Fruit fly (Drosophila melanogaster) whole organism, embryonic: Measurements from ENCODE around the gene rasp.
A peak's percentile ranks its signal among the peaks of the same experiment; 100 is the strongest.

ENCODE experiments used
- Ada2b ChIP-seq: fragments of 200-800 bp; sonication (Bioruptor generic); IDR thresholded peaks from 2 replicates; pipeline ENCODE4 v1.3.6; 2022; ENCODE audit warnings: missing biosample characterization, missing genetic modification characterization
- CG10366 ChIP-seq: fragments of 200-800 bp; sonication (Bioruptor generic); IDR thresholded peaks from 2 replicates; pipeline ENCODE4 v1.3.6; 2022; ENCODE audit warnings: missing biosample characterization, missing genetic modification characterization
- CG10431 ChIP-seq: fragments of 200-800 bp; sonication (Bioruptor generic); optimal IDR thresholded peaks from 3 replicates; lab custom pipeline; 2018; ENCODE audit warnings: missing biosample characterization, mild to moderate bottlenecking, missing genetic modification characterization
- CG12659 ChIP-seq: fragments of 200-800 bp; sonication (Bioruptor generic); optimal IDR thresholded peaks from 3 replicates; lab custom pipeline; 2017; ENCODE audit warnings: mild to moderate bottlenecking, missing biosample characterization, missing genetic modification reagents, missing genetic modification characterization
- CG13424 ChIP-seq: fragments of 200-800 bp; sonication (Bioruptor generic); optimal IDR thresholded peaks from 2 replicates; lab custom pipeline; 2019; ENCODE audit warnings: missing biosample characterization, mild to moderate bottlenecking, missing genetic modification characterization, moderate library complexity
- CG13894 ChIP-seq: fragments of 200-800 bp; sonication (Bioruptor generic); optimal IDR thresholded peaks from 3 replicates; lab custom pipeline; 2018; ENCODE audit warnings: missing biosample characterization, mild to moderate bottlenecking, missing genetic modification characterization, moderate library complexity
- CG14441 ChIP-seq: fragments of 200-800 bp; sonication (Bioruptor generic); IDR thresholded peaks from 2 replicates; pipeline ENCODE4 v1.3.6; 2022; ENCODE audit warnings: missing biosample characterization, missing genetic modification characterization
- CG15011 ChIP-seq: fragments of 200-800 bp; sonication (Bioruptor generic); optimal IDR thresholded peaks from 3 replicates; lab custom pipeline; 2018; ENCODE audit warnings: missing biosample characterization, mild to moderate bottlenecking, missing genetic modification characterization
- CG15073 ChIP-seq: fragments of 200-800 bp; sonication (Bioruptor generic); optimal IDR thresholded peaks from 2 replicates; lab custom pipeline; 2016; ENCODE audit warnings: missing biosample characterization, missing genetic modification characterization
- CG16863 ChIP-seq: fragments of 200-800 bp; sonication (Bioruptor generic); optimal IDR thresholded peaks from 3 replicates; lab custom pipeline; 2016; ENCODE audit warnings: missing biosample characterization, missing genetic modification characterization
- CG17361 ChIP-seq: fragments of 200-800 bp; sonication (Bioruptor generic); IDR thresholded peaks from 3 replicates; pipeline ENCODE4 v1.3.6; 2022; ENCODE audit warnings: missing biosample characterization, missing genetic modification characterization
- CG17612 ChIP-seq: fragments of 200-800 bp; sonication (Bioruptor generic); IDR thresholded peaks from 2 replicates; pipeline ENCODE4 v1.3.6; 2022; ENCODE audit warnings: missing biosample characterization, missing genetic modification characterization
- CG17802 ChIP-seq: fragments of 200-800 bp; sonication (Bioruptor generic); optimal IDR thresholded peaks from 2 replicates; lab custom pipeline; 2018; ENCODE audit warnings: missing biosample characterization, mild to moderate bottlenecking, missing genetic modification characterization, moderate library complexity
- CG17829 ChIP-seq: fragments of 200-800 bp; optimal IDR thresholded peaks from 2 replicates; lab custom pipeline; 2019; ENCODE audit warnings: missing biosample characterization, mild to moderate bottlenecking, missing genetic modification characterization, moderate library complexity
- CG2129 ChIP-seq: fragments of 200-800 bp; sonication (Bioruptor generic); IDR thresholded peaks from 2 replicates; pipeline ENCODE4 v1.3.6; 2022; ENCODE audit warnings: missing biosample characterization, missing genetic modification characterization; ENCODE audit not compliant: partially characterized antibody
- CG30403 ChIP-seq: fragments of 200-800 bp; sonication (Bioruptor generic); optimal IDR thresholded peaks from 3 replicates; lab custom pipeline; 2016; ENCODE audit warnings: missing biosample characterization, missing genetic modification characterization
- CG4282 ChIP-seq: fragments of 200-800 bp; sonication (Bioruptor generic); optimal IDR thresholded peaks from 2 replicates; lab custom pipeline; 2016; ENCODE audit warnings: missing biosample characterization, missing genetic modification characterization
- CG4404 ChIP-seq: fragments of 200-800 bp; sonication (Bioruptor generic); IDR thresholded peaks from 2 replicates; pipeline ENCODE4 v1.3.6; 2022; ENCODE audit warnings: missing biosample characterization, missing genetic modification characterization
- CG4854 ChIP-seq: fragments of 200-800 bp; sonication (Bioruptor generic); optimal IDR thresholded peaks from 2 replicates; lab custom pipeline; 2016; ENCODE audit warnings: missing biosample characterization, missing genetic modification characterization, inconsistent platforms
- CG5953 ChIP-seq: fragments of 200-800 bp; sonication (Bioruptor generic); IDR thresholded peaks from 2 replicates; pipeline ENCODE4 v1.3.6; 2022; ENCODE audit warnings: missing biosample characterization, missing genetic modification characterization
- CG6175 ChIP-seq: fragments of 200-800 bp; sonication (Bioruptor generic); IDR thresholded peaks from 3 replicates; pipeline ENCODE4 v1.3.6; 2022; ENCODE audit warnings: missing biosample characterization, missing genetic modification characterization
- CG6254 ChIP-seq: fragments of 200-800 bp; sonication (Bioruptor generic); optimal IDR thresholded peaks from 3 replicates; lab custom pipeline; 2017; ENCODE audit warnings: mild to moderate bottlenecking, missing biosample characterization, missing genetic modification reagents, missing genetic modification characterization
- CG6791 ChIP-seq: fragments of 200-800 bp; sonication (Bioruptor generic); IDR thresholded peaks from 3 replicates; pipeline ENCODE4 v1.3.6; 2022; ENCODE audit warnings: missing biosample characterization, missing genetic modification characterization; ENCODE audit not compliant: partially characterized antibody
- CG6813 ChIP-seq: fragments of 200-800 bp; sonication (Bioruptor generic); optimal IDR thresholded peaks from 2 replicates; lab custom pipeline; 2017; ENCODE audit warnings: missing biosample characterization, missing genetic modification characterization, mild to moderate bottlenecking, moderate library complexity, missing genetic modification reagents
- CG8281 ChIP-seq: fragments of 200-800 bp; sonication (Bioruptor generic); optimal IDR thresholded peaks from 2 replicates; lab custom pipeline; 2018; ENCODE audit warnings: missing biosample characterization, mild to moderate bottlenecking, missing genetic modification characterization, moderate library complexity
- CG8765 ChIP-seq: fragments of 200-800 bp; sonication (Bioruptor generic); IDR thresholded peaks from 2 replicates; pipeline ENCODE4 v1.3.6; 2022; ENCODE audit warnings: missing biosample characterization, missing genetic modification characterization
- CG9876 ChIP-seq: fragments of 200-800 bp; sonication (Bioruptor generic); optimal IDR thresholded peaks from 2 replicates; lab custom pipeline; 2016; ENCODE audit warnings: missing biosample characterization, missing genetic modification characterization
- HLH3B ChIP-seq: fragments of 200-800 bp; sonication (Bioruptor generic); IDR thresholded peaks from 2 replicates; pipeline ENCODE4 v1.3.6; 2022; ENCODE audit warnings: missing biosample characterization, missing genetic modification characterization
- HLH54F ChIP-seq: fragments of 200-800 bp; sonication (Bioruptor generic); optimal IDR thresholded peaks from 3 replicates; lab custom pipeline; 2016; ENCODE audit warnings: missing biosample characterization, missing genetic modification characterization
- Hr51 ChIP-seq, 2 experiments: fragments of 200-800 bp; sonication (Bioruptor generic); optimal IDR thresholded peaks; 2 replicates in 1 of 2; 3 replicates in 1 of 2; lab custom pipeline; 2016 to 2018; ENCODE audit warnings: missing biosample characterization in 2 of 2, missing genetic modification characterization in 2 of 2, mild to moderate bottlenecking in 1 of 2, moderate library complexity in 1 of 2
- Hsf ChIP-seq: fragments of 200-800 bp; sonication (Bioruptor generic); optimal IDR thresholded peaks from 3 replicates; lab custom pipeline; 2016; ENCODE audit warnings: missing biosample characterization, missing genetic modification characterization
- Nf-YB ChIP-seq: fragments of 200-800 bp; sonication (Bioruptor generic); optimal IDR thresholded peaks from 3 replicates; lab custom pipeline; 2019; ENCODE audit warnings: missing biosample characterization, mild to moderate bottlenecking, missing genetic modification characterization, moderate library complexity
- Optix ChIP-seq: fragments of 200-800 bp; sonication (Bioruptor generic); IDR thresholded peaks from 3 replicates; pipeline ENCODE4 v1.3.6; 2022; ENCODE audit warnings: missing biosample characterization, missing genetic modification characterization
- Rfx ChIP-seq: fragments of 200-800 bp; sonication (Bioruptor generic); IDR thresholded peaks from 2 replicates; pipeline ENCODE4 v1.3.6; 2022; ENCODE audit warnings: missing biosample characterization, missing genetic modification characterization
- Six4 ChIP-seq: fragments of 200-800 bp; sonication (Bioruptor generic); optimal IDR thresholded peaks from 2 replicates; lab custom pipeline; 2016; ENCODE audit warnings: missing biosample characterization, missing genetic modification characterization
- TFAM ChIP-seq: fragments of 200-800 bp; sonication (Bioruptor generic); optimal IDR thresholded peaks from 2 replicates; lab custom pipeline; 2017; ENCODE audit warnings: missing biosample characterization, missing genetic modification characterization, inconsistent platforms
- Tbp ChIP-seq: fragments of >200 bp; optimal IDR thresholded peaks from 2 replicates; lab custom pipeline; 2018; ENCODE audit warnings: missing biosample characterization, missing genetic modification characterization
- Vsx1 ChIP-seq: fragments of 200-800 bp; sonication (Bioruptor generic); optimal IDR thresholded peaks from 2 replicates; lab custom pipeline; 2017; ENCODE audit warnings: missing biosample characterization, mild to moderate bottlenecking, missing genetic modification characterization, missing genetic modification reagents
- ac ChIP-seq: fragments of 200-800 bp; sonication (Bioruptor generic); optimal IDR thresholded peaks from 3 replicates; lab custom pipeline; 2017; ENCODE audit warnings: missing biosample characterization, mild to moderate bottlenecking, missing genetic modification characterization
- al ChIP-seq: fragments of 200-800 bp; sonication (Bioruptor generic); IDR thresholded peaks from 2 replicates; pipeline ENCODE4 v1.3.6; 2022; ENCODE audit warnings: missing biosample characterization, missing genetic modification characterization
- ase ChIP-seq: fragments of 200-800 bp; sonication (Bioruptor generic); IDR thresholded peaks from 3 replicates; pipeline ENCODE4 v1.3.6; 2022; ENCODE audit warnings: missing biosample characterization, missing genetic modification characterization
- dmrt11E ChIP-seq: fragments of 200-800 bp; sonication (Bioruptor generic); optimal IDR thresholded peaks from 3 replicates; lab custom pipeline; 2018; ENCODE audit warnings: missing biosample characterization, mild to moderate bottlenecking, missing genetic modification characterization, moderate library complexity
- gce ChIP-seq: fragments of 200-800 bp; sonication (Bioruptor generic); IDR thresholded peaks from 3 replicates; pipeline ENCODE4 v1.3.6; 2022; ENCODE audit warnings: missing biosample characterization, missing genetic modification characterization
- gcm ChIP-seq: fragments of 200-800 bp; sonication (Bioruptor generic); optimal IDR thresholded peaks from 2 replicates; lab custom pipeline; 2019; ENCODE audit warnings: missing biosample characterization, mild to moderate bottlenecking, missing genetic modification characterization, moderate library complexity
- gem ChIP-seq: fragments of 200-800 bp; sonication (Bioruptor generic); optimal IDR thresholded peaks from 2 replicates; lab custom pipeline; 2019; ENCODE audit warnings: missing biosample characterization, mild to moderate bottlenecking, missing genetic modification characterization, moderate library complexity
- h ChIP-seq: fragments of >200 bp; optimal IDR thresholded peaks from 2 replicates; lab custom pipeline; 2017
- her ChIP-seq: fragments of 200-800 bp; sonication (Bioruptor generic); optimal IDR thresholded peaks from 2 replicates; lab custom pipeline; 2016; ENCODE audit warnings: missing biosample characterization, missing genetic modification characterization
- p53 ChIP-seq: fragments of 200-800 bp; sonication (Bioruptor generic); optimal IDR thresholded peaks from 2 replicates; lab custom pipeline; 2016; ENCODE audit warnings: missing biosample characterization, missing genetic modification characterization
- prd ChIP-seq, 3 experiments: fragments of >200 bp in 2 of 3; fragments of 200-800 bp in 1 of 3; sonication (Bioruptor generic) in 1 of 3; optimal IDR thresholded peaks in 2 of 3; IDR thresholded peaks in 1 of 3; 2 replicates in 2 of 3; 3 replicates in 1 of 3; pipeline versions ENCODE4 v1.3.6 to Lab custom; 2017 to 2022; ENCODE audit warnings: missing biosample characterization in 1 of 3, missing genetic modification characterization in 1 of 3
- row ChIP-seq: fragments of 200-800 bp; sonication (Bioruptor generic); IDR thresholded peaks from 3 replicates; pipeline ENCODE4 v1.3.6; 2022; ENCODE audit warnings: missing biosample characterization, missing genetic modification characterization
- shn ChIP-seq: fragments of 200-800 bp; sonication (Bioruptor generic); optimal IDR thresholded peaks from 3 replicates; lab custom pipeline; 2016; ENCODE audit warnings: missing biosample characterization, missing genetic modification characterization

The rasp gene

DNA sequence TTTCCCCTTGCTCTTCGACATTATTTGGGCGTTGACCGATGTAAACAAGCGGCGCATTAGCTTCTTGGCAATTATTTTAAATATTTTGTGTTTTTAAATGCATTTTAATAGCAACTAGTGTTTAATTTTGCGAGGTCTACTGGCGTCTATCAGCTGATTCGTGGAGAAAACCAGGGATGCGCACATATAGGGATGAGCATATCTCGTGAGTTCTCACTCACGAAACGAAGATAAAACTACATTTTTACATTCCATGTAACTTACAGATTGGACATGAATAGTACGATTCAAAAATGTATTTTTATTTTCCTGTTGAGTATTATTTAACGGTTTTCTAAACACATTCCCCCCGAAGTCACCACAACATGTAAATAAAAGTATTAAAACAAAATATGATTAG, 35.5 kb downstream of the rasp start, which contains the start of gene CG14966 (continued):
- peak; percentile 80 for TF ChIP-seq CG2129 (GFP tag; lab: Robert Waterston, UW)
- no peak for TF ChIP-seq ac (GFP tag; lab: Kevin White, UChicago)
- no peak for TF ChIP-seq h (lab: Kevin White, UChicago)
- no peak for TF ChIP-seq CG6254 (GFP tag; lab: Kevin White, UChicago)
- TF ChIP-seq gem (tag; lab: Kevin White, UChicago): peak; percentile 33
- TF ChIP-seq Rfx (GFP tag; lab: Robert Waterston, UW): peak; percentile 73
- TF ChIP-seq shn (GFP tag; lab: Kevin White, UChicago): peak; percentile 10
- TF ChIP-seq Hsf (GFP tag; lab: Kevin White, UChicago): peak; percentile 15
- TF ChIP-seq CG15011 (GFP tag; lab: Kevin White, UChicago): no peak
- no peak for TF ChIP-seq Hr51 (GFP tag; optimal IDR thresholded peaks at IDR 0.05; lab: Kevin White, UChicago)
- peak; percentile 19 for TF ChIP-seq CG4854 (GFP tag; lab: Kevin White, UChicago)
- TF ChIP-seq CG30403 (GFP tag; lab: Kevin White, UChicago): peak; percentile 13
- TF ChIP-seq CG9876 (GFP tag; lab: Kevin White, UChicago): no peak
- TF ChIP-seq CG4404 (GFP tag; lab: Robert Waterston, UW): no peak
- peak; percentile 11 for TF ChIP-seq p53
- TF ChIP-seq CG16863: no peak
- TF ChIP-seq Optix (GFP tag; lab: Robert Waterston, UW): no peak
- TF ChIP-seq Vsx1 (GFP tag; lab: Kevin White, UChicago): no peak
- no peak for TF ChIP-seq CG6813 (GFP tag; lab: Kevin White, UChicago)
- TF ChIP-seq CG10431 (GFP tag; lab: Kevin White, UChicago): peak; percentile 89
- no peak for TF ChIP-seq Six4 (GFP tag; lab: Kevin White, UChicago)
- no peak for TF ChIP-seq HLH3B (GFP tag; lab: Robert Waterston, UW)
- TF ChIP-seq CG10366 (GFP tag; lab: Robert Waterston, UW): no peak
- 0 out of 2 replicates have a peak, but pooled peaks have one; percentile 28 for TF ChIP-seq Ada2b (GFP tag; lab: Robert Waterston, UW)
- no peak for TF ChIP-seq CG5953 (GFP tag; lab: Robert Waterston, UW)
- TF ChIP-seq CG8281: no peak
- 0 out of 2 replicates have a peak, but pooled peaks have one; percentile 16 for TF ChIP-seq CG14441 (GFP tag; lab: Robert Waterston, UW)
- TF ChIP-seq Tbp (GFP tag; lab: Kevin White, UChicago): no peak
- peak; percentile 91 for TF ChIP-seq CG6791 (GFP tag; lab: Robert Waterston, UW)
- peak; percentile 58 for TF ChIP-seq CG13894 (tag; lab: Kevin White, UChicago)
- TF ChIP-seq al (GFP tag; lab: Robert Waterston, UW): no peak
- TF ChIP-seq gcm (GFP tag; lab: Kevin White, UChicago): no peak
- peak; percentile 62 for TF ChIP-seq CG12659 (GFP tag; lab: Kevin White, UChicago)
- no peak for TF ChIP-seq her (GFP tag; lab: Kevin White, UChicago)
- no peak for TF ChIP-seq CG17802 (tag; lab: Kevin White, UChicago)
- TF ChIP-seq TFAM: no peak
- no peak for TF ChIP-seq prd (optimal IDR thresholded peaks at IDR 0.05; lab: Kevin White, UChicago)
- TF ChIP-seq prd (GFP tag; IDR thresholded peaks at IDR 0.05; lab: Robert Waterston, UW): 0 out of 3 replicates have a peak, but pooled peaks have one; percentile 8
- TF ChIP-seq dmrt11E (tag; lab: Kevin White, UChicago): no peak
- no peak for TF ChIP-seq CG8765 (GFP tag; lab: Robert Waterston, UW)
- 0 out of 3 replicates have a peak, but pooled peaks have one; percentile 24 for TF ChIP-seq CG17361 (GFP tag; lab: Robert Waterston, UW)
- TF ChIP-seq CG17612 (GFP tag; lab: Robert Waterston, UW): no peak
- TF ChIP-seq ase (GFP tag; lab: Robert Waterston, UW): no peak
- peak; percentile 42 for TF ChIP-seq HLH54F (GFP tag; lab: Kevin White, UChicago)
- no peak for TF ChIP-seq gce (GFP tag; lab: Robert Waterston, UW)
- TF ChIP-seq Nf-YB (GFP tag; lab: Kevin White, UChicago): no peak
- peak; percentile 85 for TF ChIP-seq row
- no peak for TF ChIP-seq CG6175 (GFP tag; lab: Robert Waterston, UW)
- TF ChIP-seq CG13424 (tag; lab: Kevin White, UChicago): peak; percentile 31
- TF ChIP-seq CG17829 (tag; lab: Kevin White, UChicago): peak; percentile 66
- no peak for TF ChIP-seq CG15073 (GFP tag; lab: Kevin White, UChicago)
- no peak for TF ChIP-seq CG4282 (GFP tag; lab: Kevin White, UChicago)
